Worm (Caenorhabditis elegans) whole organism, early embryonic: ENCODE measurements around the gene F55G7.5.

Experiments used
- B0310.2 ChIP-seq: sonication (generic microtip); optimal IDR thresholded peaks from 2 replicates; lab custom pipeline; 2016; ENCODE audit warnings: mild to moderate bottlenecking, missing genetic modification characterization, missing compliant biosample characterization
- F13C5.2 ChIP-seq: sonication (generic microtip); optimal IDR thresholded peaks from 2 replicates; lab custom pipeline; 2017; ENCODE audit warnings: mild to moderate bottlenecking, missing genetic modification characterization, inconsistent platforms, missing compliant biosample characterization
- aly-1 ChIP-seq: sonication (generic microtip); optimal IDR thresholded peaks from 2 replicates; lab custom pipeline; 2016; ENCODE audit warnings: missing genetic modification characterization, missing compliant biosample characterization
- ama-1 ChIP-seq: fragments of 150-350 bp; optimal IDR thresholded peaks from 2 replicates; lab custom pipeline; 2014
- ceh-13 ChIP-seq: fragments of 200-800 bp; sonication (Bioruptor generic); optimal IDR thresholded peaks from 2 replicates; lab custom pipeline; 2018; ENCODE audit warnings: mild to moderate bottlenecking, missing genetic modification characterization, missing compliant biosample characterization
- ceh-36 ChIP-seq: sonication (generic microtip); optimal IDR thresholded peaks from 2 replicates; lab custom pipeline; 2016; ENCODE audit warnings: missing genetic modification characterization, inconsistent platforms, missing compliant biosample characterization
- ets-7 ChIP-seq: sonication (generic microtip); optimal IDR thresholded peaks from 2 replicates; lab custom pipeline; 2016; ENCODE audit warnings: missing genotype, missing genetic modification characterization, missing compliant biosample characterization
- flt-1 ChIP-seq: fragments of 200-800 bp; sonication (Bioruptor generic); IDR thresholded peaks from 2 replicates; pipeline ENCODE4 v1.3.6; 2022; ENCODE audit warnings: missing genetic modification characterization, missing compliant biosample characterization
- hmbx-1 ChIP-seq: sonication (generic microtip); optimal IDR thresholded peaks from 2 replicates; lab custom pipeline; 2016; ENCODE audit warnings: mild to moderate bottlenecking, missing genetic modification characterization, missing compliant biosample characterization
- hmg-4 ChIP-seq: fragments of 200-800 bp; sonication (Bioruptor generic); optimal IDR thresholded peaks from 2 replicates; lab custom pipeline; 2018; ENCODE audit warnings: mild to moderate bottlenecking, missing genetic modification characterization, missing compliant biosample characterization
- hnd-1 ChIP-seq: sonication (generic microtip); optimal IDR thresholded peaks from 2 replicates; lab custom pipeline; 2016; ENCODE audit warnings: missing genetic modification characterization, missing compliant biosample characterization
- pes-1 ChIP-seq: fragments of 200-800 bp; sonication (Bioruptor generic); IDR thresholded peaks from 2 replicates; pipeline ENCODE4 v1.3.6; 2022; ENCODE audit warnings: missing genetic modification reagents, missing genetic modification characterization, missing compliant biosample characterization
- scrt-1 ChIP-seq: fragments of 200-800 bp; sonication (Bioruptor generic); IDR thresholded peaks from 2 replicates; pipeline ENCODE4 v1.3.6; 2022; ENCODE audit warnings: missing genetic modification characterization, missing compliant biosample characterization
- sea-1 ChIP-seq: fragments of 200-800 bp; sonication (Bioruptor generic); conservative IDR thresholded peaks from 2 replicates; pipeline ENCODE4 v1.3.6; 2022; ENCODE audit warnings: missing genetic modification characterization, missing compliant biosample characterization
- tbx-11 ChIP-seq: fragments of 200-800 bp; sonication (Bioruptor generic); IDR thresholded peaks from 2 replicates; pipeline ENCODE4 v1.3.6; 2022; ENCODE audit warnings: missing genetic modification characterization, missing compliant biosample characterization
- tbx-37 ChIP-seq: fragments of 200-800 bp; sonication (Bioruptor generic); conservative IDR thresholded peaks from 2 replicates; pipeline ENCODE4 v1.3.6; 2022; ENCODE audit warnings: missing genetic modification reagents, missing genetic modification characterization, missing compliant biosample characterization
- tra-4 ChIP-seq: sonication (generic microtip); optimal IDR thresholded peaks from 2 replicates; lab custom pipeline; 2017; ENCODE audit warnings: missing genetic modification characterization, missing compliant biosample characterization

The F55G7.5 gene

ce11 chrX:11931559-11931958 is 7.2 kb downstream of the F55G7.5 start, which contains the start of gene dot-1.4:
TSS of gene dot-1.4 (minus strand) at chrX:11931659.
- TF ChIP-seq ama-1 (lab: Kevin White, UChicago) (no peak), ceh-36 (tag; lab: Kevin White, UChicago) (no peak), ceh-13 (GFP tag; lab: Kevin White, UChicago) (no peak), pes-1 (GFP tag; lab: Robert Waterston, UW) (no peak), sea-1 (GFP tag; lab: Robert Waterston, UW) (no peak), aly-1 (tag; lab: Kevin White, UChicago) (no peak), F13C5.2 (tag; lab: Kevin White, UChicago) (no peak), hnd-1 (tag; lab: Kevin White, UChicago) (no peak), tbx-11 (GFP tag; lab: Robert Waterston, UW) (no peak), B0310.2 (tag; lab: Kevin White, UChicago) (no peak), hmbx-1 (no peak)

ce11 chrX:11927585-11927984 is 11.1 kb downstream of the F55G7.5 start, which contains the start of gene F55G7.4:
TSS of gene F55G7.4 (plus strand) at chrX:11927885.
- TF ChIP-seq F13C5.2 (tag; lab: Kevin White, UChicago) (no peak), tra-4 (no peak), hmg-4 (no peak), B0310.2 (tag; lab: Kevin White, UChicago) (no peak), ets-7 (tag; lab: Kevin White, UChicago) (no peak), hnd-1 (tag; lab: Kevin White, UChicago) (no peak), sea-1 (GFP tag; lab: Robert Waterston, UW) (no peak), flt-1 (no peak), aly-1 (tag; lab: Kevin White, UChicago) (no peak), tbx-37 (GFP tag; lab: Robert Waterston, UW) (no peak), scrt-1 (no peak), pes-1 (GFP tag; lab: Robert Waterston, UW) (no peak), hmbx-1 (no peak), ama-1 (lab: Kevin White, UChicago) (no peak), tbx-11 (GFP tag; lab: Robert Waterston, UW) (no peak), ceh-13 (GFP tag; lab: Kevin White, UChicago) (no peak), ceh-36 (tag; lab: Kevin White, UChicago) (no peak)

- TF ChIP-seq hmg-4 (no peak), tra-4 (no peak), pes-1 (GFP tag; lab: Robert Waterston, UW) (no peak), hmbx-1 (no peak), tbx-37 (GFP tag; lab: Robert Waterston, UW) (no peak), F13C5.2 (tag; lab: Kevin White, UChicago) (no peak), flt-1 (no peak), tbx-11 (GFP tag; lab: Robert Waterston, UW) (no peak), ceh-13 (GFP tag; lab: Kevin White, UChicago) (no peak), B0310.2 (tag; lab: Kevin White, UChicago) (no peak), sea-1 (GFP tag; lab: Robert Waterston, UW) (no peak), hnd-1 (tag; lab: Kevin White, UChicago) (no peak), ceh-36 (tag; lab: Kevin White, UChicago) (no peak), ets-7 (tag; lab: Kevin White, UChicago) (no peak), ama-1 (lab: Kevin White, UChicago) (no peak), aly-1 (tag; lab: Kevin White, UChicago) (no peak)
These were observed 13.5 kb downstream of the F55G7.5 start for ce11 chrX:11925243-11925642.

- no peak for TF ChIP-seq hmg-4
- TF ChIP-seq ama-1 (lab: Kevin White, UChicago), result no peak
- no peak for TF ChIP-seq scrt-1
- TF ChIP-seq pes-1 (GFP tag; lab: Robert Waterston, UW), result no peak
- TF ChIP-seq ceh-36 (tag; lab: Kevin White, UChicago), result no peak
- no peak for TF ChIP-seq aly-1 (tag; lab: Kevin White, UChicago)
- TF ChIP-seq tbx-11 (GFP tag; lab: Robert Waterston, UW), result no peak
- no peak for TF ChIP-seq tbx-37 (GFP tag; lab: Robert Waterston, UW)
- TF ChIP-seq ceh-13 (GFP tag; lab: Kevin White, UChicago), result no peak
- TF ChIP-seq sea-1 (GFP tag; lab: Robert Waterston, UW), result no peak
These were observed 14.6 kb downstream of the F55G7.5 start, which contains the start of gene F55G7.1 for ce11 chrX:11924158-11924557. TSS of gene F55G7.1 (plus strand) at chrX:11924433.

ce11 chrX:11920723-11921283 is 17.9 kb downstream of the F55G7.5 start, which contains the start of gene Y62H9A.14:
TSS of gene Y62H9A.14 (plus strand) at chrX:11921233.
- TF ChIP-seq tra-4 (no peak), B0310.2 (tag; lab: Kevin White, UChicago) (no peak), scrt-1 (no peak), sea-1 (GFP tag; lab: Robert Waterston, UW) (no peak), ceh-36 (tag; lab: Kevin White, UChicago) (no peak), flt-1 (no peak), pes-1 (GFP tag; lab: Robert Waterston, UW) (no peak), F13C5.2 (tag; lab: Kevin White, UChicago) (no peak), tbx-37 (GFP tag; lab: Robert Waterston, UW) (no peak)

- no peak for TF ChIP-seq B0310.2 (tag; lab: Kevin White, UChicago)
- no peak for TF ChIP-seq ceh-36 (tag; lab: Kevin White, UChicago)
These were observed 20.7 kb downstream of the F55G7.5 start, which contains the start of gene Y62H9A.16 for ce11 chrX:11917994-11918393. TSS of gene Y62H9A.16 (plus strand) at chrX:11918294.

ce11 chrX:11916705-11917104 is 22.0 kb downstream of the F55G7.5 start, which contains the start of gene Y62H9A.13:
TSS of gene Y62H9A.13 (plus strand) at chrX:11917005.
- no peak for TF ChIP-seq tbx-37 (GFP tag; lab: Robert Waterston, UW)
- no peak for TF ChIP-seq tbx-11 (GFP tag; lab: Robert Waterston, UW)
- TF ChIP-seq flt-1, result no peak
- TF ChIP-seq ceh-13 (GFP tag; lab: Kevin White, UChicago), result no peak
